Worm (Caenorhabditis elegans): ENCODE data around the gene ins-14.

The ins-14 gene

DNA sequence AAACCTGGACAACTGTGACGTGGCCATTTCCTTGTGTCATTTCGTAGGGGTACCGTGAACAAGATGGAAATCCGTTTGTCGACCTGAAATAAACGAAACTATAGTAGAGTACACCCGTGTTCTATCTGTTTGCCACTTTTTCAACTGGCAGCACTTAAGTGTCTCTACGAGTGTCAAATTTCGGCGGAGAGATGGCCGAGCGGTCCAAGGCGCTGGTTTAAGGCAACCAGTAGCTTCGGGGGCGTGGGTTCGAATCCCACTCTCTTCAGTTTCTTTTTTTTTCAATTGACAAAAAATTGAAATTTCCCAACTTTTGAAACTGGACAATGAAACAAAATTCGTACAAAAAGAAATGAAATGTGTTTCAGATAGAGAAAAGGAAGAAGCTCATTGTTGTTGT, 24.0 kb downstream of the ins-14 start (continued):
- TF ChIP-seq hmg-1.1 (GFP tag; IDR thresholded peaks at IDR 0.05) = peak; percentile 68

DNA sequence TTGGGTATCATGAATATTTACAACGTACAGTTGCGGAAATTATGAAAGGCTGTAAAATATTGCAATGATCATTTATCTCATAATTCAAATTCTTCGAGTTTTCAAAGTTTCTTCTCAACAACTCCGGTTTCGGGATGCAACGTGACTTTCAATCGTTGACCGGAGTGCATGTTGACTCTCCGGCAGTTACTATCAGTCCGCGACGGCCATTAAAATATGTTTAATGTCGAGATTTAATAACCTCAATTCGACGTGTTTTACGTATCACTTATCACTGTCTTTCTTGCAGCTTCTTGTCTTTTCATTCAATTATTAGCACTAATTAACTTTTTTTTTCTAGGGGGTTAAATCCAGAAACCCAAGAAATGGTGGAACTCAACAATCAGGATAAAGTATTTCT, 27.4 kb downstream of the ins-14 start, which contains the start of gene tsp-10:
TSS of gene tsp-10 (plus strand) at position 366 of the 400 bp plus-strand sequence.
- TF ChIP-seq nhr-28 (tag; optimal IDR thresholded peaks at IDR 0.05) (peak; percentile 4), tag-97 (GFP tag; IDR thresholded peaks at IDR 0.05) (no peak), daf-16 (GFP tag; optimal IDR thresholded peaks at IDR 0.05) (no peak), daf-16 (tag; optimal IDR thresholded peaks at IDR 0.05) (peak; percentile 65), dve-1 (tag; optimal IDR thresholded peaks at IDR 0.05; ENCODE audit: insufficient read depth) (peak; percentile 30), php-3 (GFP tag; IDR thresholded peaks at IDR 0.05) (0 out of 2 replicates have a peak, but pooled peaks have one; percentile 37)

DNA sequence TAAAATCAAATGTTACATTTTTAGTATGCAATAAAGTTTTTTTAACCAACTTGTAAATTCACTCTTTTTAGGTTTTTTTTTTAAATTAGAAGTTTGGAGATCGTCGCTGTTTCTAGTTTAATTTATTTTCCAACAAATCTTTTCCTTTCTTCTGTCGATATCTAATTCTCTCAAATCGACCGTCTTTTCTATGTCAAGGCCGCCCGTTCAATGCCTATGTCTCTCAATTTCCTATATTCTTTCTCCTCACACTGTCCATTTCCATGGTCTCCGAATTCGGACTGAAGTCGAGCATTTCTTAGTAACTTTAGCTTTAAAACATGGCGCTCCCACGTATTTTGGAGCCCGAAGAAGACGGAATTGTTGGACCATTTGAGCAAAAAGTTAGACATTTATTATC, 29.0 kb downstream of the ins-14 start, which contains the start of the genes T14B4.5 and T14B4.20:
TSS of gene T14B4.5 (plus strand) at position 226 of the 400 bp plus-strand sequence.
TSS of gene T14B4.20 (plus strand) at position 264 of the 400 bp plus-strand sequence.
- no peak for TF ChIP-seq F37D6.2 (tag; optimal IDR thresholded peaks at IDR 0.05)
- TF ChIP-seq spr-3 (GFP tag; optimal IDR thresholded peaks at IDR 0.05) = no peak
- no peak for TF ChIP-seq mep-1 (tag; optimal IDR thresholded peaks at IDR 0.05)
- no peak for TF ChIP-seq lin-29 (GFP tag; IDR thresholded peaks at IDR 0.05)
- no peak for TF ChIP-seq nhr-10 (tag; optimal IDR thresholded peaks at IDR 0.05)
- TF ChIP-seq nhr-42 (GFP tag; IDR thresholded peaks at IDR 0.05) = no peak
- TF ChIP-seq mxl-2 (GFP tag; conservative IDR thresholded peaks at IDR 0.05) = no peak
- TF ChIP-seq lin-15B (tag; optimal IDR thresholded peaks at IDR 0.05) = no peak
- TF ChIP-seq dmd-9 (GFP tag; IDR thresholded peaks at IDR 0.05) = no peak
- TF ChIP-seq aly-2 (tag; optimal IDR thresholded peaks at IDR 0.05) = no peak
- no peak for TF ChIP-seq lin-1 (GFP tag; IDR thresholded peaks at IDR 0.05)
- no peak for TF ChIP-seq ZK546.5 (tag; optimal IDR thresholded peaks at IDR 0.05)
- no peak for TF ChIP-seq snpc-1.2 (GFP tag; IDR thresholded peaks at IDR 0.05)
- no peak for TF ChIP-seq madf-5 (GFP tag; IDR thresholded peaks at IDR 0.05)
- no peak for TF ChIP-seq daf-16 (GFP tag; optimal IDR thresholded peaks at IDR 0.05)
- no peak for TF ChIP-seq daf-16 (tag; optimal IDR thresholded peaks at IDR 0.05)
- no peak for TF ChIP-seq nhr-48 (tag; optimal IDR thresholded peaks at IDR 0.05)
- no peak for TF ChIP-seq mes-2 (tag; optimal IDR thresholded peaks at IDR 0.05; ENCODE audit: poor library complexity, severe bottlenecking)
- TF ChIP-seq nhr-25 (tag; optimal IDR thresholded peaks at IDR 0.05; ENCODE audit: borderline replicate concordance, insufficient read depth) = no peak
- TF ChIP-seq Y105C5A.15 (GFP tag; IDR thresholded peaks at IDR 0.05) = no peak

DNA sequence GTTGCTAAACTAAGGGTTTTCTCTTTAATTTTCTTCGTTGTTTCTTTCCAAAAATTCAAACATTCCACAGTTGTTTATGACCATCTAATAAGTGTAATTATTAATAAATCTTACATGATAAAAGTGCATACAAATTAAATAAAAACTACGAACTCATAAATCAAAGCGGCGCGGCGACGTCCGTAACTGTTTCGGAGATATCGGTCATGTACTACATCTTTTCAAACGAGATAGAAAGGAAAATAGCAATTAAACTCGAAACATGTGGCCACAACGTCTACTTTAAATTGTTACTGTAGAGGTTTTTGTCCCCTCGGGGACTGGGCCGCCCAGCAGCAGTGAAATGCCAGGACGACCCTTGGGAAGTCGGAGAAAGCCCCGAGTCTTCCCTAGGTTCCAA, 29.8 kb downstream of the ins-14 start:
- TF ChIP-seq nhr-6 (tag; optimal IDR thresholded peaks at IDR 0.05) = no peak
- no peak for TF ChIP-seq Y75B8A.6 (GFP tag; IDR thresholded peaks at IDR 0.05)
- no peak for TF ChIP-seq cey-2 (tag; optimal IDR thresholded peaks at IDR 0.05; ENCODE audit: borderline replicate concordance, insufficient read depth)
- no peak for TF ChIP-seq jun-1 (tag; optimal IDR thresholded peaks at IDR 0.05)
- no peak for TF ChIP-seq nhr-10 (tag; optimal IDR thresholded peaks at IDR 0.05)

DNA sequence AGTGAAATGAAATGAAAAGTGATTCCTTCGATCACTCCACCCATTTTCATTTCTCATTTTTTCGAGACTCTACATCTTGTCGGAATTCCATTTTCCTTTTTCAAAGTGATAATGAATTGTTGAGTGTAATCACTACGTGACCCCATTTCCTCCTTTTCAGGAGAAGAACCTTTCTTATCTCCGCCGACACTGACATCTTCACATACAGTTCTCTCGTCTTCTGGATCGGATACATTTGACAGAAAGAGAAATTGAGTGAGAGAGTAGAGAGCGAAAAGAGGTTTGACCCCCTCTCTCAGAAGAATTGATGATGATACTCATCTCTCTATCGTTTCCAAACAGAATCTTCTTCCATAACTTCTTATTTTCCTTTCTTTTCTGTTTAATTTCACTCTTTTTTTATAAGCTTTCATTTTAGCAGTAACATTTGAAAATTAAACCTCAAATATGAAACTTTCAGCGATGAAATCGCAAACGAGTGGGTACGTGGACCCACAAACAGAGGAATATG, 31.7 kb downstream of the ins-14 start, which contains the start of gene dpy-2:
TSS of gene dpy-2 (plus strand) at position 461 of the 511 bp plus-strand sequence.
- TF ChIP-seq aha-1 (tag) (peak; percentile 42), nhr-28 (tag; optimal IDR thresholded peaks at IDR 0.05) (peak; percentile 13), unc-62 (GFP tag; optimal IDR thresholded peaks at IDR 0.05 in 1 of 2) (peak in 1 of 2 experiments; percentile 61), unc-62 (tag; optimal IDR thresholded peaks at IDR 0.05) (no peak), ces-1 (GFP tag; optimal IDR thresholded peaks at IDR 0.05) (no peak)
